Fruit fly (Drosophila melanogaster) whole organism, prepupa: ENCODE results near the gene CG32102.

Experiments used
- CG10631 ChIP-seq: fragments of 200-800 bp; sonication (Bioruptor generic); optimal IDR thresholded peaks from 2 replicates; lab custom pipeline; 2016; ENCODE audit warnings: missing biosample characterization, missing genetic modification characterization
- CG10669 ChIP-seq: fragments of 200-800 bp; sonication (Bioruptor generic); optimal IDR thresholded peaks from 3 replicates; lab custom pipeline; 2018; ENCODE audit warnings: missing biosample characterization, mild to moderate bottlenecking, missing genetic modification characterization, moderate library complexity
- CG11294 ChIP-seq: fragments of 200-800 bp; sonication (Bioruptor generic); IDR thresholded peaks from 2 replicates; pipeline ENCODE4 v1.3.6; 2022; ENCODE audit warnings: missing biosample characterization, missing genetic modification characterization
- CG11762 ChIP-seq: fragments of 200-800 bp; sonication (Bioruptor generic); optimal IDR thresholded peaks from 3 replicates; lab custom pipeline; 2016; ENCODE audit warnings: missing biosample characterization, missing genetic modification characterization; ENCODE audit not compliant: insufficient read depth
- CG15336 ChIP-seq: fragments of 200-800 bp; sonication (Bioruptor generic); IDR thresholded peaks from 2 replicates; pipeline ENCODE4 v1.3.6; 2022; ENCODE audit warnings: missing biosample characterization, missing genetic modification characterization
- CG16779 ChIP-seq: fragments of 200-800 bp; sonication (Bioruptor generic); optimal IDR thresholded peaks from 3 replicates; lab custom pipeline; 2017; ENCODE audit warnings: missing biosample characterization, mild to moderate bottlenecking, missing genetic modification characterization
- CG31627 ChIP-seq: fragments of 200-800 bp; sonication (Bioruptor generic); optimal IDR thresholded peaks from 3 replicates; lab custom pipeline; 2016; ENCODE audit warnings: missing biosample characterization, missing genetic modification characterization
- CG34406 ChIP-seq: fragments of 200-800 bp; sonication (Bioruptor generic); optimal IDR thresholded peaks from 3 replicates; lab custom pipeline; 2016; ENCODE audit warnings: missing biosample characterization, missing genetic modification characterization
- CG3919 ChIP-seq: fragments of 200-800 bp; sonication (Bioruptor generic); optimal IDR thresholded peaks from 3 replicates; lab custom pipeline; 2016; ENCODE audit warnings: missing biosample characterization, missing genetic modification characterization
- CG4318 ChIP-seq: fragments of 200-800 bp; sonication (Bioruptor generic); optimal IDR thresholded peaks from 3 replicates; lab custom pipeline; 2017; ENCODE audit warnings: missing biosample characterization, mild to moderate bottlenecking, missing genetic modification characterization
- CG6163 ChIP-seq: fragments of 200-800 bp; sonication (Bioruptor generic); IDR thresholded peaks from 3 replicates; pipeline ENCODE4 v1.3.6; 2022; ENCODE audit warnings: missing biosample characterization, missing genetic modification characterization
- CG6792 ChIP-seq: fragments of 200-800 bp; sonication (Bioruptor generic); optimal IDR thresholded peaks from 3 replicates; lab custom pipeline; 2016; ENCODE audit warnings: missing biosample characterization, missing genetic modification characterization
- CG6808 ChIP-seq: fragments of 200-800 bp; sonication (Bioruptor generic); optimal IDR thresholded peaks from 3 replicates; lab custom pipeline; 2017; ENCODE audit warnings: missing biosample characterization, missing genetic modification characterization, mild to moderate bottlenecking, moderate library complexity, missing genetic modification reagents
- CG6854 ChIP-seq: fragments of 200-800 bp; sonication (Bioruptor generic); optimal IDR thresholded peaks from 2 replicates; lab custom pipeline; 2017; ENCODE audit warnings: missing biosample characterization, mild to moderate bottlenecking, missing genetic modification characterization
- CG7368 ChIP-seq: fragments of 200-800 bp; sonication (Bioruptor generic); optimal IDR thresholded peaks from 3 replicates; lab custom pipeline; 2016; ENCODE audit warnings: missing biosample characterization, missing genetic modification characterization
- CG8119 ChIP-seq: fragments of 200-800 bp; sonication (Bioruptor generic); IDR thresholded peaks from 3 replicates; pipeline ENCODE4 v1.3.6; 2022; ENCODE audit warnings: missing biosample characterization, missing genetic modification characterization
- CG8632 ChIP-seq: fragments of 200-800 bp; sonication (Bioruptor generic); optimal IDR thresholded peaks from 3 replicates; lab custom pipeline; 2016; ENCODE audit warnings: missing biosample characterization, missing genetic modification characterization
- Eip75B ChIP-seq: fragments of 200-800 bp; sonication (Bioruptor generic); optimal IDR thresholded peaks from 3 replicates; lab custom pipeline; 2016; ENCODE audit warnings: missing biosample characterization, missing genetic modification characterization
- Eip78C ChIP-seq: fragments of 200-800 bp; sonication (Bioruptor generic); peaks from one replicate; lab custom pipeline; 2016; ENCODE audit warnings: missing biosample characterization, missing genetic modification characterization
- Ets96B ChIP-seq: fragments of 200-800 bp; optimal IDR thresholded peaks from 2 replicates; lab custom pipeline; 2019; ENCODE audit warnings: missing biosample characterization, mild to moderate bottlenecking, missing genetic modification characterization, moderate library complexity
- Hr38 ChIP-seq: sonication (Bioruptor generic); optimal IDR thresholded peaks from 2 replicates; lab custom pipeline; 2016; ENCODE audit warnings: missing biosample characterization, missing genetic modification characterization
- Hr39 ChIP-seq: fragments of 200-800 bp; sonication (Bioruptor generic); optimal IDR thresholded peaks from 2 replicates; lab custom pipeline; 2016; ENCODE audit warnings: missing biosample characterization, missing genetic modification characterization
- Lpt ChIP-seq: fragments of 200-800 bp; sonication (Bioruptor generic); optimal IDR thresholded peaks from 3 replicates; lab custom pipeline; 2016; ENCODE audit warnings: missing biosample characterization, missing genetic modification characterization
- Met ChIP-seq: fragments of 200-800 bp; sonication (Bioruptor generic); optimal IDR thresholded peaks from 3 replicates; lab custom pipeline; 2016; ENCODE audit warnings: missing biosample characterization, missing genetic modification characterization
- Smox ChIP-seq: fragments of 200-800 bp; sonication (Bioruptor generic); optimal IDR thresholded peaks from 3 replicates; lab custom pipeline; 2016; ENCODE audit warnings: missing biosample characterization, missing genetic modification characterization
- Sox102F ChIP-seq: fragments of 200-800 bp; sonication (Bioruptor generic); optimal IDR thresholded peaks from 2 replicates; lab custom pipeline; 2016; ENCODE audit warnings: missing biosample characterization, mild to moderate bottlenecking, missing genetic modification characterization
- Sox14 ChIP-seq: fragments of 200-800 bp; sonication (Bioruptor generic); optimal IDR thresholded peaks from 3 replicates; lab custom pipeline; 2016; ENCODE audit warnings: missing biosample characterization, missing genetic modification characterization
- Sox15 ChIP-seq: fragments of 200-800 bp; sonication (Bioruptor generic); optimal IDR thresholded peaks from 3 replicates; lab custom pipeline; 2016; ENCODE audit warnings: missing biosample characterization, missing genetic modification characterization
- cyc ChIP-seq: fragments of 200-800 bp; sonication (Bioruptor generic); optimal IDR thresholded peaks from 3 replicates; lab custom pipeline; 2016; ENCODE audit warnings: missing biosample characterization, missing genetic modification characterization
- dac ChIP-seq: fragments of 200-800 bp; sonication (Bioruptor generic); optimal IDR thresholded peaks from 2 replicates; lab custom pipeline; 2017; ENCODE audit warnings: missing biosample characterization, mild to moderate bottlenecking, missing genetic modification characterization
- eg ChIP-seq: fragments of 200-800 bp; sonication (Bioruptor generic); IDR thresholded peaks from 3 replicates; pipeline ENCODE4 v1.3.6; 2022; ENCODE audit warnings: missing biosample characterization, missing genetic modification characterization
- esn ChIP-seq: fragments of 200-800 bp; sonication (Bioruptor generic); optimal IDR thresholded peaks from 2 replicates; lab custom pipeline; 2016; ENCODE audit warnings: missing biosample characterization, mild to moderate bottlenecking, missing genetic modification characterization, moderate library complexity
- fd59A ChIP-seq: fragments of 200-800 bp; sonication (Bioruptor generic); optimal IDR thresholded peaks from 2 replicates; lab custom pipeline; 2017; ENCODE audit warnings: missing biosample characterization, mild to moderate bottlenecking, missing genetic modification characterization, missing genetic modification reagents
- fd85E ChIP-seq: fragments of 200-800 bp; sonication (Bioruptor generic); optimal IDR thresholded peaks from 3 replicates; lab custom pipeline; 2016; ENCODE audit warnings: missing biosample characterization, missing genetic modification characterization
- fkh ChIP-seq: fragments of 200-800 bp; sonication (Bioruptor generic); optimal IDR thresholded peaks from 3 replicates; lab custom pipeline; 2017; ENCODE audit warnings: missing biosample characterization, mild to moderate bottlenecking, missing genetic modification characterization, moderate library complexity
- lz ChIP-seq: fragments of 200-800 bp; sonication (Bioruptor generic); optimal IDR thresholded peaks from 3 replicates; lab custom pipeline; 2016; ENCODE audit warnings: missing biosample characterization, missing genetic modification characterization
- net ChIP-seq: fragments of 200-800 bp; sonication (Bioruptor generic); optimal IDR thresholded peaks from 3 replicates; lab custom pipeline; 2016; ENCODE audit warnings: missing biosample characterization, missing genetic modification characterization
- pdm3 ChIP-seq: fragments of 200-800 bp; sonication (Bioruptor generic); optimal IDR thresholded peaks from 3 replicates; lab custom pipeline; 2016; ENCODE audit warnings: missing biosample characterization, missing genetic modification characterization
- spab ChIP-seq: fragments of 200-800 bp; sonication (Bioruptor generic); optimal IDR thresholded peaks from 2 replicates; lab custom pipeline; 2017; ENCODE audit warnings: missing biosample characterization, mild to moderate bottlenecking, missing genetic modification characterization, missing genetic modification reagents
- ss ChIP-seq, 2 experiments: fragments of 200-800 bp; sonication (Bioruptor generic); optimal IDR thresholded peaks; 2 replicates in 1 of 2; 3 replicates in 1 of 2; lab custom pipeline; 2017 to 2018; ENCODE audit warnings: mild to moderate bottlenecking in 2 of 2, missing biosample characterization in 2 of 2, missing genetic modification characterization in 2 of 2, moderate library complexity in 1 of 2
- svp ChIP-seq: fragments of 200-800 bp; sonication (Bioruptor generic); peaks from one replicate; lab custom pipeline; 2016; ENCODE audit warnings: missing biosample characterization, missing genetic modification characterization
- topi ChIP-seq: fragments of 200-800 bp; sonication (Bioruptor generic); optimal IDR thresholded peaks from 3 replicates; lab custom pipeline; 2016; ENCODE audit warnings: missing biosample characterization, missing genetic modification characterization
- vri ChIP-seq: fragments of 200-800 bp; sonication (Bioruptor generic); optimal IDR thresholded peaks from 3 replicates; lab custom pipeline; 2016; ENCODE audit warnings: missing biosample characterization, mild to moderate bottlenecking, missing genetic modification characterization

The CG32102 gene

DNA sequence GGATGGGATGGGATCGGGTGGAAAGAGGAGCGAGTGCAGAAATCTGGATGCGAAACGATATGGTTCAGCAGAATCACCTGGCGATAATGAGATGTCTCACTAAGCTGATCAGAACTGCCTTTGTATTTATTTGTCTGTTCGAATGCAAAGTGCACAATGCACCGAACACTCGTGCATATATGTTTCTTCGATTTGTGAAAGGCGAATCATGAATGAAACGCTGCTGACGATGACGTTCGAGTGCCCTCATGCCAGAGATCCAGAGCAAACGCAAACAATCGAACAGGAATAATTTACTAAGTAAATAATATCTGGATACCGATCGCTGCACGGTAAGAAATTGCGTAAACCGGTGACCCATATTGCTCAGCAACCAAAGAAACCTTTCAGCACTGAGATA, at the start of gene CG32102:
Gene CG32102 (minus strand): TSS at position 101 of the 400 bp plus-strand sequence.
- no peak for TF ChIP-seq pdm3 (GFP tag; lab: Kevin White, UChicago)
- TF ChIP-seq CG6163 (GFP tag; lab: Robert Waterston, UW): no peak
- no peak for TF ChIP-seq eg
- no peak for TF ChIP-seq Lpt (GFP tag; lab: Kevin White, UChicago)
- TF ChIP-seq CG8632 (GFP tag; lab: Kevin White, UChicago): no peak
- no peak for TF ChIP-seq CG6808 (GFP tag; lab: Kevin White, UChicago)
- no peak for TF ChIP-seq CG15336 (GFP tag; lab: Robert Waterston, UW)
- TF ChIP-seq CG3919 (GFP tag; lab: Kevin White, UChicago): no peak
- TF ChIP-seq Sox14: no peak
- no peak for TF ChIP-seq Ets96B (tag; lab: Kevin White, UChicago)
- no peak for TF ChIP-seq CG31627
- TF ChIP-seq Sox102F (GFP tag; lab: Kevin White, UChicago): no peak
- no peak for TF ChIP-seq CG16779 (tag; lab: Kevin White, UChicago)
- no peak for TF ChIP-seq CG7368 (GFP tag; lab: Kevin White, UChicago)

DNA sequence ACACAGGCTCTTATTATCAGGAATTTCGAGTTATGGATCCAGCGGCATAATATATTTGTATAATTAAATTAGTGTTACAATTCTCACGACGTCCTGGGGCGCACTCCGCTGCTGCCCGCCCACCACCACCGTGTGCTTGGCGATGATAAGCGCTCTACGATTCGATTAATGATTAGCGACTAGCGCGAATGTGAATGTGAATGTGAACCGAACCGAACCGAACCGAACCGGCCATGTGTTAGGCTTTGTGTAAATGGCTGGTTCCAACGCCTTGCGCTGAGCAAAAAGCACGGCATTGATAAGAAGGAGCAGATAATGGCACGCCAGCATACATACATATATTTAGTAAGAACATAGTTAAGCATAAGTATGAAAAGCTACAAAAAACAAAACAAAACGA, 49.7 kb upstream of the CG32102 start:
- TF ChIP-seq dac (GFP tag; lab: Kevin White, UChicago): no peak
- TF ChIP-seq vri: peak; percentile 12
- TF ChIP-seq svp: peak; percentile 85

DNA sequence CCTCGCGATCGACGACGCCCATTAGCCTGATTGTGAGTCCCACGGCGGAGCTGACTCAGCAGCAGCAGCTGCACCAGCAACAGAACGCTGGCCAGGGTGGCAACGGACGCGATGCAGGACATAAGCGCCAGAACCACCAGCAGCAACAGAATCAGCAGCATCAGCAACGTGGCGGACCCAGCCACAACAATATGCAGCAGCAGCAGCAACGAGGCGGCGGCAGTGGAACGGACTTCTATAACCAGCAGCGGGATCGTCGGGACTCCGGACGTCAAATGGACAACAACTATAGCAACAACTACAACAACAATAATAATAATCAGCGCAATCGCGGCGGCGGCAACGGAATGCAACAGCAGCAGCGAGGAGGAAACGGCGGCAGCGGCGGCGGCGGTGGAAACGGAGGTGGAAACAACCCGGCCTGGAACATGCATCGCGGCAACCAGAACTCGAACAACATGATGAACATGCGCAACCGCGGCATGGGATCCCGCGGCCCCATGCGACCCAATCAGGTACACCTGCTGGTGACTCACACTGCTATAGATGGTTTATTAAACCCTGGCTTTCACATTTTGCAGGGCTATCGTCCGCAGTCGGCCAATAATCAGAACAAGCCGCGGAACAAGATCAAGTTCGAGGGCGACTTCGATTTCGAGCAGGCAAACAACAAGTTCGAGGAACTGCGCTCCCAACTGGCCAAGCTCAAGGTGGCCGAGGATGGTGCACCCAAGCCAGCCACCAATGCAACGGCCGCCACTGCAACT, 48.0 kb upstream of the CG32102 start:
- no peak for TF ChIP-seq cyc (GFP tag; lab: Kevin White, UChicago)
- peak; percentile 58 for TF ChIP-seq svp
- TF ChIP-seq Hr38 (GFP tag; lab: Kevin White, UChicago): no peak
- no peak for TF ChIP-seq lz (GFP tag; lab: Kevin White, UChicago)
- TF ChIP-seq CG10669 (GFP tag; lab: Kevin White, UChicago): no peak
- no peak for TF ChIP-seq Smox (GFP tag; lab: Kevin White, UChicago)
- no peak for TF ChIP-seq Sox14

DNA sequence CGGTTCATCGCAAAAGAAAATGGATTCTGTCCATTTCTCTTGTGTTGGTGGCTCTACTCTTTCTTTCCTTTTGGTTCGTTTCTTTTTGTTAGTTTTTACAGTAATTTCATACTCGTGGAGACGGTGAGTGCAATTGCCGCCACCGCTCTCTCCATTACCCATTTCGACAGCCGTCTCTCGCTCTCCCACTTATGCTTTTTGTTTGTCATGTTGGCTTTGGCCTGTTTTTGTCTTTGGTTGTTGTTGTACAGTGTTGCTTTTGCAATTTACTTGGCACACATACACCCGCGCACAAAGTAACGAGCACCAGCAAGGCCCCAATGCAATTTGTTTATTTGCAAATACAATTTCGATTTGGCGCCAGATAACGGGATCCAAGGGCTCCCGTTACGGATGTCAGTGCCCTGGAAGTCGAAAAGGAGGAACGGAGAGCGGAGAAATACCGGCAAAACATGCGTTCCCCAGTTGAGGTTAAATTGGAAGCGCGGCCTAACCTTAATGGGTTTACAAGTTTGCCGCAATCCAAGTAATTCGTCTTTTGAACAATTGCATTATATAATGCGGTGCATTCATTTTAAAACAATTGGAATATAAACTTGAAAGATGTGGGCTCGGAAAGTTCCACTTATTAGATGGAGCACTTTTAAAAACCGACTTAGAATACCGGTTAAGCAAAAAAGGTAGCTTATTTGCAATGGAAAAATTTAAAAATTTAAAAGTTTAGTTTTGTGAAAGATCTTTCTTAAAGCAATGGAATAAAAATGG, 46.3 kb upstream of the CG32102 start:
- TF ChIP-seq CG8632 (GFP tag; lab: Kevin White, UChicago) (no peak), CG6854 (GFP tag; lab: Kevin White, UChicago) (peak; percentile 44), ss (GFP tag; optimal IDR thresholded peaks at IDR 0.05; lab: Kevin White, UChicago) (peak; percentile 89 to 90), CG4318 (GFP tag; lab: Kevin White, UChicago) (no peak), esn (GFP tag; lab: Kevin White, UChicago) (no peak), net (GFP tag; lab: Kevin White, UChicago) (peak; percentile 54), CG7368 (GFP tag; lab: Kevin White, UChicago) (no peak), CG11762 (GFP tag; lab: Kevin White, UChicago) (no peak), topi (no peak), Lpt (GFP tag; lab: Kevin White, UChicago) (peak; percentile 83), CG11294 (GFP tag; lab: Robert Waterston, UW) (no peak; the same call in 1 of the 2 replicates), Eip75B (GFP tag; lab: Kevin White, UChicago) (peak; percentile 30), CG10631 (GFP tag; lab: Kevin White, UChicago) (no peak), svp (peak; percentile 95), CG31627 (no peak), CG6163 (GFP tag; lab: Robert Waterston, UW) (peak; percentile 82), Eip78C (GFP tag; lab: Kevin White, UChicago) (peak; percentile 26), Met (GFP tag; lab: Kevin White, UChicago) (no peak), fd59A (peak; percentile 35), spab (peak; percentile 77), Sox14 (peak; percentile 16), fd85E (no peak), CG6792 (GFP tag; lab: Kevin White, UChicago) (peak; percentile 1), fkh (GFP tag; lab: Kevin White, UChicago) (no peak), Sox15 (GFP tag; lab: Kevin White, UChicago) (no peak), CG10669 (GFP tag; lab: Kevin White, UChicago) (peak; percentile 16), CG15336 (GFP tag; lab: Robert Waterston, UW) (peak; percentile 87), Hr39 (GFP tag; lab: Kevin White, UChicago) (no peak), CG34406 (GFP tag; lab: Kevin White, UChicago) (peak; percentile 29), CG8119 (GFP tag; lab: Robert Waterston, UW) (peak; percentile 90)
